Worm (Caenorhabditis elegans) whole organism, L4/young adult: ENCODE measurements around the gene col-131.
A peak's percentile ranks its signal among the peaks of the same experiment; 100 is the strongest.

Experiments
- W03F9.2 ChIP-seq: fragments of 150-350 bp; optimal IDR thresholded peaks from 2 replicates; lab custom pipeline; 2014; ENCODE audit warnings: missing biosample characterization, missing genetic modification characterization
- dao-5 ChIP-seq: sonication (generic microtip); optimal IDR thresholded peaks from 2 replicates; lab custom pipeline; 2016; ENCODE audit warnings: missing genotype, missing genetic modification characterization, moderate library complexity, missing compliant biosample characterization
- him-1 ChIP-seq: sonication (generic microtip); optimal IDR thresholded peaks from 2 replicates; lab custom pipeline; 2016; ENCODE audit warnings: missing genotype, missing genetic modification reagents, missing genetic modification characterization, missing compliant biosample characterization

The col-131 gene

DNA sequence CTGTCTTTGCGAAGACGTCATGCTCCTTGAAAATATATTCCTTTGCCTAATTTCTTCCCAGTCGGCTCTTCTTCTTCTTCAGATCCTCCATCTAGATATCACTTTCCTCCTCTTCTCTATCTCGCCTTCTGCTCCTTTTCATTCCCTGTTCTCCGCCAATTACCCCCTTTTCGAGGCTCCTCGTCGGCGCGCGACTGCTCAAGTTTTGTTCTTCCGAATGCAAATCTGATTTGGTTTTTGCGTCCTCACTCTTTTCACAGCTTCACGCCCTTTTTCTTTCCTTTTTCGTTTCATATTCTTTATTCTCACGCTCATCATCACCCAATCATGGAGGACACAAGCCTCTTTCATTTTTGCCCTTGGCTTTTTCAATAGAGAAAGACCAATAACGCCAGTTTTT, 50.3 kb downstream of the col-131 start:
- TF ChIP-seq W03F9.2 (tag; lab: Kevin White, UChicago) (no peak), him-1 (tag; lab: Kevin White, UChicago) (no peak), dao-5 (tag; lab: Kevin White, UChicago) (no peak)

ce11 chrIV:13015801-13016404, 51.2 kb downstream of the col-131 start:
- TF ChIP-seq dao-5 (tag; lab: Kevin White, UChicago) = no peak
- TF ChIP-seq him-1 (tag; lab: Kevin White, UChicago) = peak; percentile 10
